Worm (Caenorhabditis elegans): ENCODE results near the gene T01G5.8.

- no peak for TF ChIP-seq mbf-1 (tag; optimal IDR thresholded peaks at IDR 0.05)
- TF ChIP-seq lin-39 (tag; optimal IDR thresholded peaks at IDR 0.05) = no peak
- TF ChIP-seq nhr-237 (tag; optimal IDR thresholded peaks at IDR 0.05) = no peak
- no peak for TF ChIP-seq ZK546.5 (tag; optimal IDR thresholded peaks at IDR 0.05)
- no peak for TF ChIP-seq dmd-4 (tag; optimal IDR thresholded peaks at IDR 0.05)
- no peak for TF ChIP-seq nhr-12 (tag; optimal IDR thresholded peaks at IDR 0.05)
- TF ChIP-seq lsy-2 (tag; optimal IDR thresholded peaks at IDR 0.05) = no peak
- no peak for TF ChIP-seq ama-1 (optimal IDR thresholded peaks at IDR 0.05)
- no peak for TF ChIP-seq elt-1 (tag; optimal IDR thresholded peaks at IDR 0.05)
- TF ChIP-seq ztf-11 (tag; optimal IDR thresholded peaks at IDR 0.05) = no peak
- no peak for TF ChIP-seq nhr-21 (tag; optimal IDR thresholded peaks at IDR 0.05)
- TF ChIP-seq alr-1 (tag; optimal IDR thresholded peaks at IDR 0.05) = no peak
- TF ChIP-seq ceh-82 (tag; optimal IDR thresholded peaks at IDR 0.05) = no peak
- TF ChIP-seq nhr-10 (tag; optimal IDR thresholded peaks at IDR 0.05) = no peak
Observed at ce11 chrV:15090457-15090856, 25.6 kb upstream of the T01G5.8 start, which contains the start of gene C01G10.17.

All from whole organism, L2 larva.